Fruit fly (Drosophila melanogaster) whole organism, embryonic: Measurements from ENCODE around the gene Pdh.
A peak's percentile ranks its signal among the peaks of the same experiment; 100 is the strongest.

ENCODE experiments used
- Adf1 ChIP-seq: fragments of 200-800 bp; sonication (Bioruptor generic); IDR thresholded peaks from 2 replicates; pipeline ENCODE4 v1.3.6; 2022; ENCODE audit warnings: missing biosample characterization, missing genetic modification characterization
- CG10267 ChIP-seq: fragments of 200-800 bp; sonication (Bioruptor generic); optimal IDR thresholded peaks from 2 replicates; lab custom pipeline; 2018; ENCODE audit warnings: missing biosample characterization, mild to moderate bottlenecking, missing genetic modification characterization, moderate library complexity
- CG10274 ChIP-seq: fragments of 200-800 bp; sonication (Bioruptor generic); optimal IDR thresholded peaks from 3 replicates; lab custom pipeline; 2017; ENCODE audit warnings: missing biosample characterization, mild to moderate bottlenecking, missing genetic modification characterization
- CG11093 ChIP-seq: fragments of 200-800 bp; sonication (Bioruptor generic); IDR thresholded peaks from 3 replicates; pipeline ENCODE4 v1.3.6; 2022; ENCODE audit warnings: missing biosample characterization, missing genetic modification characterization
- CG11723 ChIP-seq: fragments of 200-800 bp; sonication (Bioruptor generic); optimal IDR thresholded peaks from 2 replicates; lab custom pipeline; 2017; ENCODE audit warnings: missing biosample characterization, mild to moderate bottlenecking, missing genetic modification characterization
- CG14710 ChIP-seq: fragments of 200-800 bp; sonication (Bioruptor generic); optimal IDR thresholded peaks from 3 replicates; lab custom pipeline; 2019; ENCODE audit warnings: missing biosample characterization, mild to moderate bottlenecking, missing genetic modification characterization, moderate library complexity
- CG15479 ChIP-seq: fragments of 200-800 bp; sonication (Bioruptor generic); optimal IDR thresholded peaks from 3 replicates; lab custom pipeline; 2019; ENCODE audit warnings: missing biosample characterization, mild to moderate bottlenecking, missing genetic modification characterization, moderate library complexity
- CG17912 ChIP-seq: fragments of 200-800 bp; sonication (Bioruptor generic); optimal IDR thresholded peaks from 2 replicates; lab custom pipeline; 2018; ENCODE audit warnings: missing biosample characterization, mild to moderate bottlenecking, missing genetic modification characterization
- CG2120 ChIP-seq: fragments of 200-800 bp; sonication (Bioruptor generic); optimal IDR thresholded peaks from 3 replicates; lab custom pipeline; 2016; ENCODE audit warnings: missing biosample characterization, missing genetic modification characterization
- CG2202 ChIP-seq: fragments of 200-800 bp; sonication (Bioruptor generic); optimal IDR thresholded peaks from 2 replicates; lab custom pipeline; 2018; ENCODE audit warnings: missing biosample characterization, mild to moderate bottlenecking, missing genetic modification characterization
- CG2712 ChIP-seq: fragments of 200-800 bp; optimal IDR thresholded peaks from 3 replicates; lab custom pipeline; 2019; ENCODE audit warnings: missing biosample characterization, mild to moderate bottlenecking, missing genetic modification characterization, moderate library complexity
- CG2889 ChIP-seq: fragments of 200-800 bp; sonication (Bioruptor generic); IDR thresholded peaks from 3 replicates; pipeline ENCODE4 v1.3.6; 2022; ENCODE audit warnings: missing biosample characterization, missing genetic modification characterization
- CG33557 ChIP-seq: fragments of 200-800 bp; sonication (Bioruptor generic); optimal IDR thresholded peaks from 2 replicates; lab custom pipeline; 2019; ENCODE audit warnings: missing biosample characterization, mild to moderate bottlenecking, missing genetic modification characterization, moderate library complexity
- CG3847 ChIP-seq: fragments of 200-800 bp; sonication (Bioruptor generic); IDR thresholded peaks from 2 replicates; pipeline ENCODE4 v1.3.6; 2022; ENCODE audit warnings: missing biosample characterization, missing genetic modification characterization
- CG7928 ChIP-seq: fragments of 200-800 bp; sonication (Bioruptor generic); optimal IDR thresholded peaks from 2 replicates; lab custom pipeline; 2017; ENCODE audit warnings: missing biosample characterization, mild to moderate bottlenecking, missing genetic modification characterization
- CG8924 ChIP-seq: fragments of 200-800 bp; optimal IDR thresholded peaks from 3 replicates; lab custom pipeline; 2019; ENCODE audit warnings: missing biosample characterization, mild to moderate bottlenecking, missing genetic modification characterization, moderate library complexity
- CG9727 ChIP-seq: fragments of 200-800 bp; sonication (Bioruptor generic); optimal IDR thresholded peaks from 3 replicates; lab custom pipeline; 2017; ENCODE audit warnings: missing biosample characterization, mild to moderate bottlenecking, missing genetic modification characterization
- CHES-1-like ChIP-seq: fragments of 200-800 bp; sonication (Bioruptor generic); optimal IDR thresholded peaks from 2 replicates; lab custom pipeline; 2016; ENCODE audit warnings: missing biosample characterization, missing genetic modification characterization
- CrebB ChIP-seq: fragments of 200-800 bp; sonication (Bioruptor generic); optimal IDR thresholded peaks from 3 replicates; lab custom pipeline; 2018; ENCODE audit warnings: missing biosample characterization, mild to moderate bottlenecking, missing genetic modification characterization
- D ChIP-seq, 2 experiments: fragments of 200-800 bp in 1 of 2; fragments of >200 bp in 1 of 2; sonication (Bioruptor generic) in 1 of 2; optimal IDR thresholded peaks; 2 replicates in 1 of 2; 3 replicates in 1 of 2; lab custom pipeline; 2017; ENCODE audit warnings: mild to moderate bottlenecking in 1 of 2, missing biosample characterization in 1 of 2, missing genetic modification characterization in 1 of 2, missing genetic modification reagents in 1 of 2
- Dbx ChIP-seq: fragments of 200-800 bp; sonication (Bioruptor generic); IDR thresholded peaks from 3 replicates; pipeline ENCODE4 v1.3.6; 2022; ENCODE audit warnings: missing biosample characterization, missing genetic modification characterization
- H2.0 ChIP-seq: fragments of 200-800 bp; sonication (Bioruptor generic); IDR thresholded peaks from 2 replicates; pipeline ENCODE4 v1.3.6; 2022; ENCODE audit warnings: missing biosample characterization, missing genetic modification characterization
- Hey ChIP-seq: fragments of 200-800 bp; sonication (Bioruptor generic); optimal IDR thresholded peaks from 3 replicates; lab custom pipeline; 2018; ENCODE audit warnings: missing biosample characterization, mild to moderate bottlenecking, missing genetic modification characterization
- Hr3 ChIP-seq: fragments of 200-800 bp; sonication (Bioruptor generic); optimal IDR thresholded peaks from 3 replicates; lab custom pipeline; 2016; ENCODE audit warnings: missing biosample characterization, missing genetic modification characterization
- MBD-R2 ChIP-seq: fragments of 200-800 bp; sonication (Bioruptor generic); IDR thresholded peaks from 2 replicates; pipeline ENCODE4 v1.3.6; 2022; ENCODE audit warnings: missing biosample characterization, missing genetic modification characterization
- NC2β ChIP-seq: fragments of 200-800 bp; sonication (Bioruptor generic); optimal IDR thresholded peaks from 2 replicates; lab custom pipeline; 2016; ENCODE audit warnings: missing biosample characterization, missing genetic modification characterization
- Ptx1 ChIP-seq: fragments of 200-800 bp; sonication (Bioruptor generic); IDR thresholded peaks from 2 replicates; pipeline ENCODE4 v1.3.6; 2022; ENCODE audit warnings: missing biosample characterization, missing genetic modification characterization
- Scr ChIP-seq: fragments of 200-800 bp; sonication (Bioruptor generic); IDR thresholded peaks from 2 replicates; pipeline ENCODE4 v1.3.6; 2022; ENCODE audit warnings: missing biosample characterization, missing genetic modification characterization; ENCODE audit not compliant: partially characterized antibody
- Sox100B ChIP-seq: fragments of 200-800 bp; sonication (Bioruptor generic); optimal IDR thresholded peaks from 3 replicates; lab custom pipeline; 2018; ENCODE audit warnings: missing biosample characterization, mild to moderate bottlenecking, missing genetic modification characterization
- Sox102F ChIP-seq: fragments of 200-800 bp; sonication (Bioruptor generic); optimal IDR thresholded peaks from 2 replicates; lab custom pipeline; 2018; ENCODE audit warnings: missing biosample characterization, mild to moderate bottlenecking, missing genetic modification characterization, moderate library complexity
- Ssrp ChIP-seq: fragments of 200-800 bp; sonication (Bioruptor generic); optimal IDR thresholded peaks from 2 replicates; lab custom pipeline; 2018; ENCODE audit warnings: missing biosample characterization, mild to moderate bottlenecking, missing genetic modification characterization, moderate library complexity
- Taf1 ChIP-seq: fragments of 200-800 bp; sonication (Bioruptor generic); IDR thresholded peaks from 2 replicates; pipeline ENCODE4 v1.3.6; 2022; ENCODE audit warnings: missing biosample characterization, missing genetic modification characterization
- az2 ChIP-seq: fragments of 200-800 bp; sonication (Bioruptor generic); optimal IDR thresholded peaks from 3 replicates; lab custom pipeline; 2016; ENCODE audit warnings: missing biosample characterization, missing genetic modification characterization
- bsh ChIP-seq, 2 experiments: fragments of 200-800 bp; sonication (Bioruptor generic); optimal IDR thresholded peaks; 2 replicates each; lab custom pipeline; 2017 to 2018; ENCODE audit warnings: mild to moderate bottlenecking in 2 of 2, missing biosample characterization in 2 of 2, missing genetic modification characterization in 2 of 2, moderate library complexity in 1 of 2
- cad ChIP-seq: fragments of >200 bp; optimal IDR thresholded peaks from 2 replicates; lab custom pipeline; 2017; ENCODE audit warnings: missing biosample characterization, missing genetic modification characterization
- cg ChIP-seq: fragments of 200-800 bp; sonication (Bioruptor generic); optimal IDR thresholded peaks from 3 replicates; lab custom pipeline; 2019; ENCODE audit warnings: missing biosample characterization, mild to moderate bottlenecking, missing genetic modification characterization, moderate library complexity
- chn ChIP-seq: fragments of 200-800 bp; sonication (Bioruptor generic); optimal IDR thresholded peaks from 2 replicates; lab custom pipeline; 2016; ENCODE audit warnings: missing biosample characterization, missing genetic modification characterization
- dysf ChIP-seq: fragments of 200-800 bp; sonication (Bioruptor generic); IDR thresholded peaks from 3 replicates; pipeline ENCODE4 v1.3.6; 2022; ENCODE audit warnings: missing biosample characterization, missing genetic modification characterization
- fd96Cb ChIP-seq: fragments of 200-800 bp; sonication (Bioruptor generic); optimal IDR thresholded peaks from 2 replicates; lab custom pipeline; 2018; ENCODE audit warnings: missing biosample characterization, mild to moderate bottlenecking, missing genetic modification characterization, moderate library complexity
- fu2 ChIP-seq: fragments of 200-800 bp; sonication (Bioruptor generic); optimal IDR thresholded peaks from 2 replicates; lab custom pipeline; 2016; ENCODE audit warnings: missing biosample characterization, missing genetic modification characterization
- luna ChIP-seq: fragments of 200-800 bp; sonication (Bioruptor generic); optimal IDR thresholded peaks from 2 replicates; lab custom pipeline; 2016; ENCODE audit warnings: missing biosample characterization, missing genetic modification characterization
- mirr ChIP-seq: fragments of 200-800 bp; sonication (Bioruptor generic); optimal IDR thresholded peaks from 3 replicates; lab custom pipeline; 2018; ENCODE audit warnings: missing biosample characterization, mild to moderate bottlenecking, missing genetic modification characterization
- org-1 ChIP-seq: fragments of 200-800 bp; sonication (Bioruptor generic); optimal IDR thresholded peaks from 2 replicates; lab custom pipeline; 2017; ENCODE audit warnings: missing biosample characterization, missing genetic modification characterization
- p53 ChIP-seq: fragments of 200-800 bp; sonication (Bioruptor generic); optimal IDR thresholded peaks from 2 replicates; lab custom pipeline; 2016; ENCODE audit warnings: missing biosample characterization, missing genetic modification characterization
- sd ChIP-seq: fragments of 200-800 bp; sonication (Bioruptor generic); optimal IDR thresholded peaks from 3 replicates; lab custom pipeline; 2018; ENCODE audit warnings: missing biosample characterization, mild to moderate bottlenecking, missing genetic modification characterization, moderate library complexity
- sob ChIP-seq: fragments of 200-800 bp; sonication (Bioruptor generic); IDR thresholded peaks from 2 replicates; pipeline ENCODE4 v1.3.6; 2022; ENCODE audit warnings: missing biosample characterization, missing genetic modification characterization
- ssp ChIP-seq: fragments of 200-800 bp; sonication (Bioruptor generic); IDR thresholded peaks from 2 replicates; pipeline ENCODE4 v1.3.6; 2022; ENCODE audit warnings: missing biosample characterization, missing genetic modification characterization
- tup ChIP-seq: fragments of 200-800 bp; sonication (Bioruptor generic); optimal IDR thresholded peaks from 2 replicates; lab custom pipeline; 2016; ENCODE audit warnings: missing biosample characterization, mild to moderate bottlenecking, missing genetic modification characterization, moderate library complexity
- zen ChIP-seq: fragments of 200-800 bp; sonication (Bioruptor generic); optimal IDR thresholded peaks from 3 replicates; lab custom pipeline; 2018; ENCODE audit warnings: missing biosample characterization, mild to moderate bottlenecking, missing genetic modification characterization, moderate library complexity
- zfh2 ChIP-seq: fragments of 200-800 bp; sonication (Bioruptor generic); optimal IDR thresholded peaks from 2 replicates; lab custom pipeline; 2016; ENCODE audit warnings: missing biosample characterization, missing genetic modification characterization

Pdh gene

DNA sequence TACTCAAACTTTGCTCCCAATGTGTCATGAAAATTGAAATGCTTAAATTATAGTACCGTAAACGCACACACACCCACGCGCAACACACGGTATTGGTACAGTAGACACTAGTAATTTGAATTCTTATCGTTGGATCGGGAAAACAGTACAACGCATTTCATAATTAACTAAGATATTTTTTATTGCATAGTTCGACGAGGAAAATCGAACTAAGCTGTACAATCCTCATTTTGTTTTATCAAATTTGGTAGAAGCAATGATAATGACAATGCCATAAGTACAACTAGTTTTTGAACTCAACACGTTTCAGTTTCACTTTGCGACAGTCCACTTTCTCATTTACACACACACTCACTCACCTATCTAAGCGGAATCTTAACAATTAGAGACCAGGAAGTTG, 26.7 kb upstream of the Pdh start (continued):
- no peak for TF ChIP-seq D (optimal IDR thresholded peaks at IDR 0.05; lab: Kevin White, UChicago)
- TF ChIP-seq D (GFP tag; optimal IDR thresholded peaks at IDR 0.05; lab: Kevin White, UChicago), result peak; percentile 58
- TF ChIP-seq CG2202 (tag; lab: Kevin White, UChicago), result peak; percentile 28
- TF ChIP-seq tup, result no peak
- peak; percentile 78 for TF ChIP-seq cg
- TF ChIP-seq dysf (GFP tag; lab: Robert Waterston, UW), result peak; percentile 76; the same call in 1 of the 3 replicates
- peak; percentile 14 for TF ChIP-seq NC2β (GFP tag; lab: Kevin White, UChicago)
- TF ChIP-seq zfh2 (GFP tag; lab: Kevin White, UChicago), result peak; percentile 65
- TF ChIP-seq ssp, result 0 out of 2 replicates have a peak, but pooled peaks have one; percentile 5
- TF ChIP-seq Hr3 (GFP tag; lab: Kevin White, UChicago), result peak; percentile 53
- peak; percentile 38 for TF ChIP-seq chn (GFP tag; lab: Kevin White, UChicago)
- peak; percentile 46 for TF ChIP-seq CG11723 (GFP tag; lab: Kevin White, UChicago)
- TF ChIP-seq CG2120 (GFP tag; lab: Kevin White, UChicago), result peak; percentile 85
- peak; percentile 64; the same call in 2 of the 3 replicates for TF ChIP-seq CG11093 (GFP tag; lab: Robert Waterston, UW)
- TF ChIP-seq CG14710 (tag; lab: Kevin White, UChicago), result peak; percentile 42
- TF ChIP-seq CG7928, result peak; percentile 45
- TF ChIP-seq CG8924, result peak; percentile 71
- TF ChIP-seq Ssrp (tag; lab: Kevin White, UChicago), result peak; percentile 59
- peak; percentile 61 for TF ChIP-seq CG33557 (GFP tag; lab: Kevin White, UChicago)
- no peak for TF ChIP-seq Hey (tag; lab: Kevin White, UChicago)
- peak; percentile 2 for TF ChIP-seq zen (tag; lab: Kevin White, UChicago)
- TF ChIP-seq CG17912 (GFP tag; lab: Kevin White, UChicago), result no peak
- peak; percentile 56 for TF ChIP-seq fd96Cb (tag; lab: Kevin White, UChicago)
- peak; percentile 64 for TF ChIP-seq Sox100B (GFP tag; lab: Kevin White, UChicago)
- no peak for TF ChIP-seq mirr
- TF ChIP-seq Sox102F (GFP tag; lab: Kevin White, UChicago), result no peak
- peak; percentile 25; the same call in 1 of the 2 replicates for TF ChIP-seq MBD-R2 (GFP tag; lab: Robert Waterston, UW)
- TF ChIP-seq az2, result peak; percentile 57
- TF ChIP-seq CG2712 (tag; lab: Kevin White, UChicago), result peak; percentile 67
- TF ChIP-seq CrebB, result peak; percentile 44
- TF ChIP-seq Scr, result no peak
- TF ChIP-seq sob (GFP tag; lab: Robert Waterston, UW), result peak; percentile 66
- TF ChIP-seq Adf1, result no peak; the same call in 1 of the 2 replicates
- peak; percentile 45 for TF ChIP-seq CG10274 (GFP tag; lab: Kevin White, UChicago)
- no peak for TF ChIP-seq H2.0
- peak; percentile 50 for TF ChIP-seq org-1 (GFP tag; lab: Kevin White, UChicago)
- TF ChIP-seq fu2 (GFP tag; lab: Kevin White, UChicago), result peak; percentile 50
- TF ChIP-seq sd (tag; lab: Kevin White, UChicago), result no peak
- TF ChIP-seq CG2889 (GFP tag; lab: Robert Waterston, UW), result peak; percentile 23; the same call in 1 of the 3 replicates
- peak in 1 of 2 experiments; percentile 73 for TF ChIP-seq bsh (GFP tag; optimal IDR thresholded peaks at IDR 0.05; lab: Kevin White, UChicago)
- TF ChIP-seq CG10267 (tag; lab: Kevin White, UChicago), result peak; percentile 60
- peak; percentile 20 for TF ChIP-seq CG15479 (GFP tag; lab: Kevin White, UChicago)
- peak; percentile 63 for TF ChIP-seq CG9727 (GFP tag; lab: Kevin White, UChicago)
- peak; percentile 50 for TF ChIP-seq CHES-1-like (GFP tag; lab: Kevin White, UChicago)
- TF ChIP-seq Ptx1 (GFP tag; lab: Robert Waterston, UW), result peak; percentile 63
- TF ChIP-seq luna, result no peak
- TF ChIP-seq CG3847 (GFP tag; lab: Robert Waterston, UW), result peak; percentile 50; the same call in 1 of the 2 replicates
- peak; percentile 52 for TF ChIP-seq p53
- TF ChIP-seq Dbx (GFP tag; lab: Robert Waterston, UW), result 0 out of 3 replicates have a peak, but pooled peaks have one; percentile 51
- TF ChIP-seq Taf1 (GFP tag; lab: Robert Waterston, UW), result peak; percentile 53
- TF ChIP-seq cad (GFP tag; lab: Kevin White, UChicago), result no peak
